Worm (Caenorhabditis elegans): ENCODE measurements around the gene unc-30.
A peak's percentile ranks its signal among the peaks of the same experiment; 100 is the strongest.

Gene unc-30

DNA sequence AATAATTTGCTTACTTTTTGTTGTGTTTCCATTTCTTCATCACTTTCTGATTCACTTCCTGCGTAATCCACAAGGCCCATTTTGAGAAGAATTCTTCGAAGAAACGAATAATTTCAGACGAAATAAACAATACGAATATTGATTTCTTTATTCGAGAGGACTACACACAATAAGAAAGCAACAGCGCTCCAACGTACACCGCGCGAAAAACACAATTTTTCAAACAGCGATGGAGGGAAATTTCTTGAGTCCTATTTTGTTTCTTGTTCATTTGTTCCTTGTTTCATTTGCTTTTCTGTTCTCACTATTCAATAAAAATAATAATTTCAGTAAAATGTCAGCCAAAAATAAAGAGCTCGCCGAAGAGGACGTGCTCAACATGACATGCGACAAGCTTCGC is 25.1 kb upstream of the unc-30 start, which contains the start of the genes prcc-1 and C39E9.12 (continued):
- TF ChIP-seq ceh-88 (GFP tag; IDR thresholded peaks at IDR 0.05) (no peak), lin-14 (GFP tag; optimal IDR thresholded peaks at IDR 0.05) (peak; percentile 67), hlh-4 (tag; optimal IDR thresholded peaks at IDR 0.05) (no peak), ceh-82 (tag; optimal IDR thresholded peaks at IDR 0.05) (peak; percentile 27 to 78 (median 63)), unc-98 (GFP tag; IDR thresholded peaks at IDR 0.05) (no peak), fos-1 (tag; optimal IDR thresholded peaks at IDR 0.05) (peak; percentile 63), C16A3.4 (tag; optimal IDR thresholded peaks at IDR 0.05) (peak; percentile 85), nhr-47 (tag; optimal IDR thresholded peaks at IDR 0.05) (peak; percentile 75), pag-3 (tag; optimal IDR thresholded peaks at IDR 0.05; ENCODE audit: borderline replicate concordance, insufficient read depth) (no peak), fkh-10 (GFP tag; optimal IDR thresholded peaks at IDR 0.05) (no peak), F16B12.6 (tag; optimal IDR thresholded peaks at IDR 0.05) (peak; percentile 66), nhr-19 (GFP tag; conservative IDR thresholded peaks at IDR 0.05) (peak; percentile 43; the same call in 1 of the 2 replicates)

DNA sequence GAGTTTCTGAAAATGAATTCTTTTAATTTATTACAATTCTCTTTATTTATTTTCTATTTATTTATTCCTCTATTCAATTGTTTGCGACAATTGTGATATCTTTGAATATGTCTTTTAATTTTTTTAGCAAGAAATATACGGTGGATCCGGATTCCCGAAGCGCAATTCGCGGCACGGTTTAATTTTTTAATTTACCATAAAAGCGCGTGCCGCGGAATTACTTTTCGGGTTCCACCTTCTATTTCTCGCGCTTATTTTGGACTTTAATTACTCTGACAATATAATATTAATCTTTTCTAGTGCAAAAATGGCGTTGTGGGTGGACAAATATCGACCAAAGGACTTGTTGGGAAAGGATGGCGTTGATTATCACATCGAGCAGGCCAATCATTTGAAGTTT is 23.3 kb upstream of the unc-30 start, which contains the start of gene rfc-3:
TSS of gene rfc-3 (plus strand) at position 301 of the 400 bp plus-strand sequence.
- TF ChIP-seq hlh-17 (GFP tag; optimal IDR thresholded peaks at IDR 0.05; ENCODE audit: borderline replicate concordance): no peak
- no peak for TF ChIP-seq irx-1 (tag; optimal IDR thresholded peaks at IDR 0.05)
- TF ChIP-seq ceh-63 (GFP tag; optimal IDR thresholded peaks at IDR 0.05): no peak
- no peak for TF ChIP-seq nhr-47 (tag; optimal IDR thresholded peaks at IDR 0.05)
- TF ChIP-seq swsn-7 (tag; optimal IDR thresholded peaks at IDR 0.05): no peak
- TF ChIP-seq efl-1 (optimal IDR thresholded peaks at IDR 0.05): no peak
- peak in 1 of 2 experiments; percentile 57 for TF ChIP-seq efl-1 (GFP tag; optimal IDR thresholded peaks at IDR 0.05 in 1 of 2)
- TF ChIP-seq ces-1 (GFP tag; optimal IDR thresholded peaks at IDR 0.05): no peak
- no peak for TF ChIP-seq mab-9 (GFP tag; IDR thresholded peaks at IDR 0.05)

DNA sequence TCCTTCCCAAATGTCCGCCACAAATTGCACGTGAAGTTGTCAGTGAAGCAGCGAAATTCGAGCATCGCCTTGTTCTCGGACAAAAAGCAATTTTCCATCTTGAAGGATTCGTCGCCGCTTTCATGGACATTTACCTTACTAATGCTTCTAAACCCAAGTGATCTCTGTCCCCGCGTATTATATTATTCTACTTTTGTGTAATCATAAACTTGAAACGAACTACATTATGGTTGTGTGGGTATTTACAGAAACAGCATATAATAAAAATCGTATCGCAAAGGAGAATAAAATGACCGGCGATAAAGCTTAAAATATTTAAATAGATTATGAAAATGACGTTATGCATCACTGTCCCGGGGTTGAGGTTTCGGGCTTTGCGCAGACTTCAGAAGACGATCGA is 22.0 kb upstream of the unc-30 start:
- TF ChIP-seq egl-13 (tag; optimal IDR thresholded peaks at IDR 0.05) (no peak), snu-23 (GFP tag; optimal IDR thresholded peaks at IDR 0.05) (no peak), aly-2 (tag; optimal IDR thresholded peaks at IDR 0.05) (peak; percentile 13)

DNA sequence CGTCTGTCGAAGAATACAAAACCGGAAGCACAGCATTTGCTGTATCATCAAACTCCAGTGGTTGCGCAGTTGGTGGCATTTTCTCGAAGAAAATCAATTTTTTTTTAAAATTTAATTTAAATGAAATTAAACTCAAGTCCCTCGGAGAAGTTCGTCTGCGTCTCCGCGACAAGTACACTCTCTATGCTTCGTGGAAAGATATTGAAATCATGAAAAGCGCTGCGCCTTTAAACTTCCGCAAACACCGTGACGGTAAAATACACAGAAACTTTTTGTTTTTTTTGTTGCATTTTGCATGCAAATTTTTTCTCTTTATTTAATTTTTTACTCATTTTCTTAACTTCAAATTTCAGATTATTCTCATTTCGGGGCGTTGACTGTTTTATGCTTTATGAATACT is 20.1 kb upstream of the unc-30 start, which contains the start of the genes dli-1, tin-9.2 and exos-4.1:
TSS of gene dli-1 (minus strand) at position 141 of the 400 bp plus-strand sequence.
TSS of gene tin-9.2 (plus strand) at position 344 of the 400 bp plus-strand sequence.
TSS of gene exos-4.1 (plus strand) at position 348 of the 400 bp plus-strand sequence.
- peak; percentile 78 for TF ChIP-seq xbp-1 (tag; optimal IDR thresholded peaks at IDR 0.05)
- TF ChIP-seq nhr-19 (GFP tag; conservative IDR thresholded peaks at IDR 0.05): peak; percentile 76
- TF ChIP-seq mep-1 (tag; optimal IDR thresholded peaks at IDR 0.05): peak; percentile 95
- peak; percentile 50 for TF ChIP-seq C04F5.9 (tag; optimal IDR thresholded peaks at IDR 0.05)
- peak; percentile 51 for TF ChIP-seq irx-1 (tag; optimal IDR thresholded peaks at IDR 0.05)
- peak; percentile 83 for TF ChIP-seq nhr-85 (tag)
- TF ChIP-seq pax-3 (tag; optimal IDR thresholded peaks at IDR 0.05): no peak
- TF ChIP-seq tbx-2 (tag; optimal IDR thresholded peaks at IDR 0.05): peak; percentile 81
- TF ChIP-seq nhr-12 (tag; optimal IDR thresholded peaks at IDR 0.05): no peak
- peak; percentile 33 for TF ChIP-seq fos-1 (tag; optimal IDR thresholded peaks at IDR 0.05)
- TF ChIP-seq hpl-2 (GFP tag; optimal IDR thresholded peaks at IDR 0.05): no peak
- peak; percentile 49 for TF ChIP-seq egl-13 (tag; optimal IDR thresholded peaks at IDR 0.05)
- TF ChIP-seq snu-23 (GFP tag; optimal IDR thresholded peaks at IDR 0.05): peak; percentile 86
- no peak for TF ChIP-seq nhr-237 (tag; optimal IDR thresholded peaks at IDR 0.05)
- TF ChIP-seq fkh-8 (tag; optimal IDR thresholded peaks at IDR 0.05): peak; percentile 50
- peak; percentile 73 to 84 (median 79) for TF ChIP-seq dpl-1 (GFP tag; optimal IDR thresholded peaks at IDR 0.05)
- TF ChIP-seq lin-15B (tag; optimal IDR thresholded peaks at IDR 0.05): peak; percentile 62
- peak; percentile 79 for TF ChIP-seq isw-1 (GFP tag; IDR thresholded peaks at IDR 0.05)
- TF ChIP-seq mdl-1 (tag; optimal IDR thresholded peaks at IDR 0.05): peak in 1 of 2 experiments; percentile 49
- TF ChIP-seq egl-27 (tag; optimal IDR thresholded peaks at IDR 0.05): no peak
- TF ChIP-seq snpc-4 (tag; optimal IDR thresholded peaks at IDR 0.05): peak; percentile 57
- peak; percentile 85 for TF ChIP-seq nhr-47 (tag; optimal IDR thresholded peaks at IDR 0.05)
- no peak for TF ChIP-seq alr-1 (tag; optimal IDR thresholded peaks at IDR 0.05; ENCODE audit: borderline replicate concordance)
- peak; percentile 41 to 62 (median 62) for TF ChIP-seq ceh-82 (tag; optimal IDR thresholded peaks at IDR 0.05)
- TF ChIP-seq ceh-8 (GFP tag; optimal IDR thresholded peaks at IDR 0.05): no peak
- peak; percentile 25 for TF ChIP-seq lin-13 (GFP tag; optimal IDR thresholded peaks at IDR 0.05)
- peak; percentile 14 for TF ChIP-seq jun-1 (tag; optimal IDR thresholded peaks at IDR 0.05)
- TF ChIP-seq nhr-90 (tag; optimal IDR thresholded peaks at IDR 0.05; ENCODE audit: poor library complexity): peak; percentile 63
- peak; percentile 82 to 84 for TF ChIP-seq efl-1 (optimal IDR thresholded peaks at IDR 0.05)
- TF ChIP-seq efl-1 (GFP tag; optimal IDR thresholded peaks at IDR 0.05 in 1 of 2): peak; percentile 82 to 97
- peak; percentile 69 for TF ChIP-seq unc-86 (tag; optimal IDR thresholded peaks at IDR 0.05)
- no peak for TF ChIP-seq ceh-90 (tag; optimal IDR thresholded peaks at IDR 0.05)
